Worm (Caenorhabditis elegans): ENCODE results near the gene oac-56.

- TF ChIP-seq F13H6.1 (tag; optimal IDR thresholded peaks at IDR 0.05): no peak
- TF ChIP-seq nhr-237 (tag; optimal IDR thresholded peaks at IDR 0.05): no peak
- no peak for TF ChIP-seq snpc-4 (tag; optimal IDR thresholded peaks at IDR 0.05)
- no peak for TF ChIP-seq aly-2 (tag; optimal IDR thresholded peaks at IDR 0.05)
- no peak for TF ChIP-seq unc-62 (GFP tag; optimal IDR thresholded peaks at IDR 0.05)
- TF ChIP-seq nhr-25 (tag; optimal IDR thresholded peaks at IDR 0.05): no peak
- no peak for TF ChIP-seq mab-5 (tag; optimal IDR thresholded peaks at IDR 0.05)
- no peak for TF ChIP-seq nhr-12 (tag; optimal IDR thresholded peaks at IDR 0.05)
- no peak for TF ChIP-seq ZK546.5 (tag; optimal IDR thresholded peaks at IDR 0.05)
- no peak for TF ChIP-seq blmp-1 (tag; optimal IDR thresholded peaks at IDR 0.05; ENCODE audit: insufficient read depth)
- no peak for TF ChIP-seq fos-1 (tag; optimal IDR thresholded peaks at IDR 0.05)
These were observed 28.6 kb upstream of the oac-56 start for ce11 chrIV:14379191-14379590.

Data from whole organism, L2 larva.